Worm (Caenorhabditis elegans): Measurements from ENCODE around the gene pitp-1.
A peak's percentile ranks its signal among the peaks of the same experiment; 100 is the strongest.

- TF ChIP-seq pqm-1 (tag; optimal IDR thresholded peaks at IDR 0.05): peak; percentile 75
- TF ChIP-seq R02D3.7 (tag; optimal IDR thresholded peaks at IDR 0.05): no peak
- TF ChIP-seq unc-62 (GFP tag; optimal IDR thresholded peaks at IDR 0.05): no peak
- no peak for TF ChIP-seq sea-2 (GFP tag; optimal IDR thresholded peaks at IDR 0.05)
- no peak for TF ChIP-seq nhr-28 (tag; optimal IDR thresholded peaks at IDR 0.05)
- no peak for TF ChIP-seq daf-12 (tag; optimal IDR thresholded peaks at IDR 0.05)
- TF ChIP-seq ztf-4 (tag; optimal IDR thresholded peaks at IDR 0.05): no peak
- no peak for TF ChIP-seq eor-1 (tag; optimal IDR thresholded peaks at IDR 0.05)
- no peak for TF ChIP-seq ama-1 (optimal IDR thresholded peaks at IDR 0.05)
- TF ChIP-seq hmg-11 (tag; optimal IDR thresholded peaks at IDR 0.05): no peak
- no peak for TF ChIP-seq nhr-11 (tag; optimal IDR thresholded peaks at IDR 0.05)
- TF ChIP-seq ceh-82 (tag; optimal IDR thresholded peaks at IDR 0.05): no peak
- TF ChIP-seq elt-3 (tag; optimal IDR thresholded peaks at IDR 0.05): no peak
Observed at ce11 chrIII:3529744-3530208, at the start of gene pitp-1.
